Worm (Caenorhabditis elegans) whole organism, midembryonic: ENCODE results near the gene srsx-12.

Source experiments
- cog-1 ChIP-seq: sonication (generic microtip); optimal IDR thresholded peaks from 2 replicates; lab custom pipeline; 2016; ENCODE audit warnings: missing genetic modification characterization, missing compliant biosample characterization
- flt-1 ChIP-seq: fragments of 200-800 bp; sonication (Bioruptor generic); IDR thresholded peaks from 2 replicates; pipeline ENCODE4 v1.3.6; 2022; ENCODE audit warnings: missing genetic modification characterization, missing compliant biosample characterization
- med-1 ChIP-seq: sonication (generic microtip); optimal IDR thresholded peaks from 2 replicates; lab custom pipeline; 2017; ENCODE audit warnings: missing genetic modification characterization, mild to moderate bottlenecking, missing compliant biosample characterization, antibody characterized with exemption, missing genetic modification reagents; ENCODE audit not compliant: insufficient read depth
- ref-1 ChIP-seq: fragments of 200-800 bp; sonication (Bioruptor generic); conservative IDR thresholded peaks from 2 replicates; pipeline ENCODE4 v1.3.6; 2022; ENCODE audit warnings: missing genetic modification reagents, missing genetic modification characterization, missing compliant biosample characterization
- tab-1 ChIP-seq: fragments of 200-800 bp; sonication (Bioruptor generic); IDR thresholded peaks from 2 replicates; pipeline ENCODE4 v1.3.6; 2022; ENCODE audit warnings: missing genetic modification characterization, missing compliant biosample characterization
- ztf-29 ChIP-seq: fragments of 200-800 bp; sonication (Bioruptor generic); IDR thresholded peaks from 2 replicates; pipeline ENCODE4 v1.3.6; 2022; ENCODE audit warnings: missing genetic modification reagents, missing genetic modification characterization, missing compliant biosample characterization

ce11 chrV:4944219-4944618, 36.6 kb downstream of the srsx-12 start, which contains the start of gene str-211:
- no peak for TF ChIP-seq tab-1 (GFP tag; lab: Robert Waterston, UW)
- TF ChIP-seq cog-1 (tag; lab: Kevin White, UChicago), result no peak
- TF ChIP-seq med-1, result no peak
- TF ChIP-seq ref-1 (GFP tag; lab: Robert Waterston, UW), result no peak
- TF ChIP-seq ztf-29, result no peak
- no peak for TF ChIP-seq flt-1 (GFP tag; lab: Robert Waterston, UW)
